Fruit fly (Drosophila melanogaster) whole organism, pupa: ENCODE results near the gene Mcr.

Source experiments
- CG10348 ChIP-seq: fragments of 200-800 bp; sonication (Bioruptor generic); IDR thresholded peaks from 2 replicates; pipeline ENCODE4 v1.3.6; 2022; ENCODE audit warnings: missing biosample characterization, missing genetic modification characterization
- CG12605 ChIP-seq: fragments of 200-800 bp; sonication (Bioruptor generic); IDR thresholded peaks from 2 replicates; pipeline ENCODE4 v1.3.6; 2022; ENCODE audit warnings: missing biosample characterization, missing genetic modification characterization
- CG13204 ChIP-seq: fragments of 200-800 bp; sonication (Bioruptor generic); optimal IDR thresholded peaks from 2 replicates; lab custom pipeline; 2018; ENCODE audit warnings: missing biosample characterization, mild to moderate bottlenecking, missing genetic modification characterization, moderate library complexity
- CG14655 ChIP-seq: fragments of 200-800 bp; sonication (Bioruptor generic); optimal IDR thresholded peaks from 3 replicates; lab custom pipeline; 2017; ENCODE audit warnings: mild to moderate bottlenecking, missing biosample characterization, missing genetic modification reagents, missing genetic modification characterization
- CG15710 ChIP-seq: fragments of 200-800 bp; sonication (Bioruptor generic); optimal IDR thresholded peaks from 2 replicates; lab custom pipeline; 2018; ENCODE audit warnings: missing biosample characterization, mild to moderate bottlenecking, missing genetic modification characterization, moderate library complexity
- CG17806 ChIP-seq: fragments of 200-800 bp; sonication (Bioruptor generic); optimal IDR thresholded peaks from 2 replicates; lab custom pipeline; 2018; ENCODE audit warnings: missing biosample characterization, mild to moderate bottlenecking, missing genetic modification characterization, moderate library complexity
- CG32121 ChIP-seq: fragments of 200-800 bp; sonication (Bioruptor generic); IDR thresholded peaks from 2 replicates; pipeline ENCODE4 v1.3.6; 2022; ENCODE audit warnings: missing biosample characterization, missing genetic modification characterization
- CG34367 ChIP-seq: fragments of 200-800 bp; sonication (Bioruptor generic); optimal IDR thresholded peaks from 2 replicates; lab custom pipeline; 2018; ENCODE audit warnings: missing biosample characterization, mild to moderate bottlenecking, missing genetic modification characterization
- CG4496 ChIP-seq: fragments of 200-800 bp; sonication (Bioruptor generic); IDR thresholded peaks from 3 replicates; pipeline ENCODE4 v1.3.6; 2022; ENCODE audit warnings: missing biosample characterization, missing genetic modification characterization
- CG8159 ChIP-seq: fragments of 200-800 bp; sonication (Bioruptor generic); optimal IDR thresholded peaks from 3 replicates; lab custom pipeline; 2018; ENCODE audit warnings: missing biosample characterization, mild to moderate bottlenecking, missing genetic modification characterization, moderate library complexity
- CG8301 ChIP-seq: fragments of 200-800 bp; sonication (Bioruptor generic); optimal IDR thresholded peaks from 2 replicates; lab custom pipeline; 2018; ENCODE audit warnings: missing biosample characterization, mild to moderate bottlenecking, missing genetic modification characterization
- CG9948 ChIP-seq: fragments of 200-800 bp; sonication (Bioruptor generic); optimal IDR thresholded peaks from 2 replicates; lab custom pipeline; 2018; ENCODE audit warnings: missing biosample characterization, mild to moderate bottlenecking, missing genetic modification characterization, moderate library complexity
- D1 ChIP-seq: fragments of 200-800 bp; sonication (Bioruptor generic); optimal IDR thresholded peaks from 2 replicates; lab custom pipeline; 2018; ENCODE audit warnings: missing biosample characterization, mild to moderate bottlenecking, missing genetic modification characterization, moderate library complexity
- EcR ChIP-seq: fragments of 200-800 bp; sonication (Bioruptor generic); optimal IDR thresholded peaks from 3 replicates; lab custom pipeline; 2019; ENCODE audit warnings: missing biosample characterization, missing genetic modification characterization, mild to moderate bottlenecking, moderate library complexity, missing genetic modification reagents
- Ets98B ChIP-seq: fragments of 200-800 bp; sonication (Bioruptor generic); IDR thresholded peaks from 2 replicates; pipeline ENCODE4 v1.3.6; 2022; ENCODE audit warnings: missing biosample characterization, missing genetic modification characterization
- Pif1A ChIP-seq: fragments of 200-800 bp; sonication (Bioruptor generic); optimal IDR thresholded peaks from 3 replicates; lab custom pipeline; 2016; ENCODE audit warnings: missing biosample characterization, missing genetic modification characterization
- Pif1B ChIP-seq: fragments of 200-800 bp; sonication (Bioruptor generic); optimal IDR thresholded peaks from 3 replicates; lab custom pipeline; 2016; ENCODE audit warnings: missing biosample characterization, missing genetic modification characterization
- Snoo ChIP-seq: fragments of 200-800 bp; sonication (Bioruptor generic); optimal IDR thresholded peaks from 3 replicates; lab custom pipeline; 2017; ENCODE audit warnings: missing biosample characterization, mild to moderate bottlenecking, missing genetic modification characterization, inconsistent platforms
- fd96Ca ChIP-seq: fragments of 200-800 bp; sonication (Bioruptor generic); IDR thresholded peaks from 3 replicates; pipeline ENCODE4 v1.3.6; 2022; ENCODE audit warnings: missing biosample characterization, missing genetic modification characterization
- rn ChIP-seq: fragments of 200-800 bp; sonication (Bioruptor generic); IDR thresholded peaks from 2 replicates; pipeline ENCODE4 v1.3.6; 2022; ENCODE audit warnings: missing biosample characterization, missing genetic modification characterization

The Mcr gene

DNA sequence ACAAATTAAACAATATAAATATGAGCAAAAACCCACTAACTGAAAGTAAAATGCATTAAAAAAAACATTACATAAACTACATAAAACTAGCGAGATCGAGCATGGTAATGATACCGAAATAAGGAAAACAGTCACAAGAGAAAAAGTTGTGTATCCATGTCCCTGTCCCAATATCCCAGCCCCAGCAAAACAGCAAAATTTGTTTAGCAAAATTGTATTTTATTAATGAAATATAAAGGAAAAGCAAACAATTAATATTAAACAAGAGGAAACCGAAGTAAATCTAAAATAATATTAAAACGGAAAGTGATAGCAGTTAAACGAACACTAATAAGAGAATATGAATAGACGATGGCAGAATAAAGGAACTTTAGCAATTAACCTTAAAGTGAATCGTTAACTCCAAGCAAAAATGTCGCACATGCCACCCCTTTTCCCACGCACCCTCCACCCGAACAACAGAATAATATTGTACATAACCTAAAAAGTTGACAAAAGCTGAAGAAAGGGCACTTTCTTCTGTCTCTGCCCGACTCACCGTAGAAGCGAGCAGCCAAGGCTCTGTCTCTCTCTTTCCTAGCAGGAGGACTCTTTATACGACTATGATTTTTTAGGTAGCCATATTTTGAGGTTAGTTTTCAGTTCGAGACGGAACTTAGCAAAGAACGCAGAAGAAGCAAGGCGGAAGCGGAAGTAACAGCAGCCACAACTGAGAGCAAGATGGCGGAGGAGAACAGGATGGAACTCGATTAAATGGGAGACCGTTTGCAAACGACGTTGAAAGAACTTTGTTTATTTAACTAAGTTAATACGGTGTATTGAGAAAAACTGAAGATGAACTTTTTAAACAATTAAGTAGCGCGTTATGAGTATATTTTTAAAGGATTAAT, 28.0 kb upstream of the Mcr start:
- TF ChIP-seq CG32121 (GFP tag; lab: Robert Waterston, UW): no peak
- no peak for TF ChIP-seq CG9948
- no peak for TF ChIP-seq Ets98B (GFP tag; lab: Robert Waterston, UW)
- no peak for TF ChIP-seq CG8159 (tag; lab: Kevin White, UChicago)
- no peak for TF ChIP-seq CG14655 (GFP tag; lab: Kevin White, UChicago)
- TF ChIP-seq CG17806: no peak
- TF ChIP-seq CG4496 (GFP tag; lab: Robert Waterston, UW): no peak
- TF ChIP-seq, all 21 proteins: peak for 0

DNA sequence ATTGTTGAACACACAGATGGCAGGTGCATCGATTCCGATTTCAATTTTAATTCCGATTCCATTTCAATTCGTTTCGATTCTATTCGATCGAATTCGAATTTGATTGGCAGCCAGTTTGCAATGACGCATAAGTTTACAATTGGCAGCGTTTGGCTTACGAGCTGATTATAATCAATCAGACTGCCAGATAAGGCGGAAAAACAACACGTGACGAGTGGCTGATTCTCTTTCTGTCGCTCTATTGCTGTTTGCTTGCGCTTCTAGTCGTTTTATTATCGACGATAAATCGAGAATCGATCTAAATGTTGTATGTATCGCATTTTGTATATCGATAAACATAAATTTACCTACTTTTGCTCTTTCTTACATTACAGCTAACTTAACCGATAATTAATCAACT, 21.9 kb upstream of the Mcr start:
- TF ChIP-seq fd96Ca (GFP tag; lab: Robert Waterston, UW) (no peak), Pif1B (GFP tag; lab: Kevin White, UChicago) (no peak), CG17806 (no peak), EcR (GFP tag; lab: Kevin White, UChicago) (no peak), CG13204 (no peak), CG4496 (GFP tag; lab: Robert Waterston, UW) (no peak), CG10348 (GFP tag; lab: Robert Waterston, UW) (no peak), Pif1A (GFP tag; lab: Kevin White, UChicago) (no peak), CG12605 (GFP tag; lab: Robert Waterston, UW) (no peak), CG8301 (tag; lab: Kevin White, UChicago) (no peak)

DNA sequence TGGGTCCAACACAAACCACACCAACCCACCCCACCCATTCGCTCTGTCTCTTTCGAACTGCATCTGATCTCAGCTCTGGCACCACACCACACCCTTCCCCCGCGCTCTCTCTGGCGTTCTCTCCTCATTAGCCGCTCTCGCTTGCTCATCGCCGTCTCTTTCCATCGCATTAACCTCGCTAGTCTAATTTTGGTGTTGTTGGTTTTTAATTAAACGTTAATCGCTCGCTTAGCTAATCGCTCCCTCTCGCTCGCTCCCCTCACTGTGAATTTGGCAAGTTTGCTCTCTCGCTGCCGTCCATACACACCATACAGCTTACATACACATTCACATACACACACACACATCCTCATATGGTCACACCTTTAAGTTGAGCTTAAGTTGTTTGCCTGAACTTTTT, 21.3 kb upstream of the Mcr start:
- TF ChIP-seq CG12605 (GFP tag; lab: Robert Waterston, UW): no peak
- no peak for TF ChIP-seq Snoo (tag; lab: Kevin White, UChicago)
- TF ChIP-seq rn (GFP tag; lab: Robert Waterston, UW): no peak
- TF ChIP-seq EcR (GFP tag; lab: Kevin White, UChicago): no peak
- no peak for TF ChIP-seq Pif1A (GFP tag; lab: Kevin White, UChicago)
- TF ChIP-seq CG8159 (tag; lab: Kevin White, UChicago): no peak
- TF ChIP-seq, all 21 proteins: peak for 0

DNA sequence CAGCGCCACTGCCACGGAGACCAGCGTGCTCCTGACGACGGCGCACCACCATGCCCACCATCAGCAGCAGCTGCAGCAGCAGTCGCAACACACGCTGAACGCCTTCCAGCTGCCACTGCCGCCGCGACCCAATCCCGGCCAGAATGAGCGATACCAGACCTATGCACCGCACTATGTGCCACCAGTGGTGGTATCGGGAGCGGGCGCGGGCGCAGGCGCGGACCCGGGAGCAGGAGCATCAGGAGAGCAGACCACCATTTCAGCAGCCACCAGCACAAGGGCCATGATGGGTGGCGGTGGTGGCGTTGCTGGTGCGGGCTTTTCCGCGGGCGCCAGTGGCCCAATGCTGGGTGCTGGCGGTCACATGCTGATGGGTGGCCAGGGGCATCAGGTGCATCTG, 20.3 kb upstream of the Mcr start:
- no peak for TF ChIP-seq CG4496 (GFP tag; lab: Robert Waterston, UW)
- no peak for TF ChIP-seq CG34367 (tag; lab: Kevin White, UChicago)
- no peak for TF ChIP-seq CG15710 (tag; lab: Kevin White, UChicago)
- no peak for TF ChIP-seq CG14655 (GFP tag; lab: Kevin White, UChicago)
- no peak for TF ChIP-seq Snoo (tag; lab: Kevin White, UChicago)
- TF ChIP-seq CG8159 (tag; lab: Kevin White, UChicago): no peak
- no peak for TF ChIP-seq CG32121 (GFP tag; lab: Robert Waterston, UW)
- no peak for TF ChIP-seq CG9948
- TF ChIP-seq EcR (GFP tag; lab: Kevin White, UChicago): no peak
- no peak for TF ChIP-seq Pif1A (GFP tag; lab: Kevin White, UChicago)
- no peak for TF ChIP-seq D1 (tag; lab: Kevin White, UChicago)
- no peak for TF ChIP-seq Ets98B (GFP tag; lab: Robert Waterston, UW)
- TF ChIP-seq CG17806: no peak
- TF ChIP-seq CG8301 (tag; lab: Kevin White, UChicago): no peak
- no peak for TF ChIP-seq CG10348 (GFP tag; lab: Robert Waterston, UW)

DNA sequence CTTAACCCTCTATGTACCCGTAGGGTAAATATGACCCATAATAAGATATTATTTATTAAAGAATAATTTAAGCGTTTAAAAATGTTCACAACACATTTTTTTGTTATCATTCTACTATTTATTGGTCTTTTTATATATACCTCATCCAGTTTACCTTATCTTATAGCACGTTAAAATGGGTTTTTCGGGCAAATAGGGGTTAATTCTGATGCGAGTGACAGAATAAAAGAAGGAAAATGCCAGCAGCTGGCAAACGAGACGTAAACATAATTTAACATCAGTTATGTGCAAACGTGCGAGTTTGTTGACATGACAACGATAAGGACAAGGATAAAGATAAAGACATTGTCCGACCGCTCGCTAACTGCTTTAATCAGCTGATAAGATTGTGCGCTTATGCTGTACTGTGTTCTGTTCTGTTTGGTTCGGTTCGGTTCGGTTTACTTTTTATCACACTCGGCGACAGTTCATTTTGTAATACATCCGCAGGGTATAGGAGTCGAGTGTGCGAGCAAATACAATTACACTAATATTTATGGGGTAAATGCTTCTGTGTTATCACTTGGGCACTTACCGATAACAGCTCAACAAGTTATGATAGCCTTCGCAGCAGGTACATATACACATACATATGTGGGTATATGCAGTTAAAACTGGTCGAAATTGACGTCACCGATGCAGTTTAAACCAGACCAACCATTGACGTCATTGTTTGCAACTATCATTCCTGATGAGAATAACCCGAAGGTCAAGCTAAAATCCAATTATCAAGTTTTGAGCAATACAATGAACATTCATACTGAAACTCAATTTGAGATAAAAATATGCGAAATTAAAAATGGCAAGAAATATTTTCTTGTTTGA, 17.9 kb upstream of the Mcr start:
- TF ChIP-seq CG12605 (GFP tag; lab: Robert Waterston, UW): no peak
- TF ChIP-seq CG13204: no peak
- TF ChIP-seq CG9948: peak; percentile 33
- no peak for TF ChIP-seq D1 (tag; lab: Kevin White, UChicago)
- peak; percentile 55 for TF ChIP-seq CG15710 (tag; lab: Kevin White, UChicago)
- no peak for TF ChIP-seq CG4496 (GFP tag; lab: Robert Waterston, UW)
- TF ChIP-seq CG14655 (GFP tag; lab: Kevin White, UChicago): no peak
- peak; percentile 40 for TF ChIP-seq CG8301 (tag; lab: Kevin White, UChicago)
- no peak for TF ChIP-seq rn (GFP tag; lab: Robert Waterston, UW)
- TF ChIP-seq EcR (GFP tag; lab: Kevin White, UChicago): peak; percentile 82
- peak; percentile 24 for TF ChIP-seq Pif1A (GFP tag; lab: Kevin White, UChicago)
- TF ChIP-seq CG32121 (GFP tag; lab: Robert Waterston, UW): no peak
- TF ChIP-seq CG10348 (GFP tag; lab: Robert Waterston, UW): no peak
- TF ChIP-seq Pif1B (GFP tag; lab: Kevin White, UChicago): no peak
- TF ChIP-seq Ets98B (GFP tag; lab: Robert Waterston, UW): peak; percentile 9; the same call in 1 of the 2 replicates
- peak; percentile 19 for TF ChIP-seq Snoo (tag; lab: Kevin White, UChicago)
- peak; percentile 52 for TF ChIP-seq CG17806
- TF ChIP-seq fd96Ca (GFP tag; lab: Robert Waterston, UW): no peak
